Fruit fly (Drosophila melanogaster) whole organism, pupa: Measurements from ENCODE around the gene mldr.

Experiments
- CG10348 ChIP-seq: fragments of 200-800 bp; sonication (Bioruptor generic); IDR thresholded peaks from 2 replicates; pipeline ENCODE4 v1.3.6; 2022; ENCODE audit warnings: missing biosample characterization, missing genetic modification characterization
- CG14655 ChIP-seq: fragments of 200-800 bp; sonication (Bioruptor generic); optimal IDR thresholded peaks from 3 replicates; lab custom pipeline; 2017; ENCODE audit warnings: mild to moderate bottlenecking, missing biosample characterization, missing genetic modification reagents, missing genetic modification characterization
- CG17806 ChIP-seq: fragments of 200-800 bp; sonication (Bioruptor generic); optimal IDR thresholded peaks from 2 replicates; lab custom pipeline; 2018; ENCODE audit warnings: missing biosample characterization, mild to moderate bottlenecking, missing genetic modification characterization, moderate library complexity
- CG34367 ChIP-seq: fragments of 200-800 bp; sonication (Bioruptor generic); optimal IDR thresholded peaks from 2 replicates; lab custom pipeline; 2018; ENCODE audit warnings: missing biosample characterization, mild to moderate bottlenecking, missing genetic modification characterization
- CG4496 ChIP-seq: fragments of 200-800 bp; sonication (Bioruptor generic); IDR thresholded peaks from 3 replicates; pipeline ENCODE4 v1.3.6; 2022; ENCODE audit warnings: missing biosample characterization, missing genetic modification characterization
- CG8159 ChIP-seq: fragments of 200-800 bp; sonication (Bioruptor generic); optimal IDR thresholded peaks from 3 replicates; lab custom pipeline; 2018; ENCODE audit warnings: missing biosample characterization, mild to moderate bottlenecking, missing genetic modification characterization, moderate library complexity
- CG8301 ChIP-seq: fragments of 200-800 bp; sonication (Bioruptor generic); optimal IDR thresholded peaks from 2 replicates; lab custom pipeline; 2018; ENCODE audit warnings: missing biosample characterization, mild to moderate bottlenecking, missing genetic modification characterization
- CG9948 ChIP-seq: fragments of 200-800 bp; sonication (Bioruptor generic); optimal IDR thresholded peaks from 2 replicates; lab custom pipeline; 2018; ENCODE audit warnings: missing biosample characterization, mild to moderate bottlenecking, missing genetic modification characterization, moderate library complexity
- Pif1A ChIP-seq: fragments of 200-800 bp; sonication (Bioruptor generic); optimal IDR thresholded peaks from 3 replicates; lab custom pipeline; 2016; ENCODE audit warnings: missing biosample characterization, missing genetic modification characterization
- rn ChIP-seq: fragments of 200-800 bp; sonication (Bioruptor generic); IDR thresholded peaks from 2 replicates; pipeline ENCODE4 v1.3.6; 2022; ENCODE audit warnings: missing biosample characterization, missing genetic modification characterization

dm6 chrX:6339970-6340548 is 49.0 kb downstream of the mldr start:
- peak; percentile 54 for TF ChIP-seq Pif1A (GFP tag; lab: Kevin White, UChicago)
- TF ChIP-seq CG8301 (tag; lab: Kevin White, UChicago) = peak; percentile 59
- peak; percentile 45 for TF ChIP-seq CG8159 (tag; lab: Kevin White, UChicago)
- peak; percentile 85 for TF ChIP-seq CG17806
- peak; percentile 76 for TF ChIP-seq CG34367 (tag; lab: Kevin White, UChicago)
- peak; percentile 39 for TF ChIP-seq CG14655 (GFP tag; lab: Kevin White, UChicago)
- no peak for TF ChIP-seq CG10348
- TF ChIP-seq CG4496 (GFP tag; lab: Robert Waterston, UW) = peak; percentile 82
- peak; percentile 77 for TF ChIP-seq CG9948 (tag; lab: Kevin White, UChicago)
- 0 out of 2 replicates have a peak, but pooled peaks have one; percentile 36 for TF ChIP-seq rn
